Worm (Caenorhabditis elegans) whole organism, mixed stage, embryonic: ENCODE measurements around the gene Y48A6C.4.

Experiments used
- mep-1 ChIP-seq: fragments of 150-350 bp; optimal IDR thresholded peaks from 2 replicates; lab custom pipeline; 2017; ENCODE audit warnings: missing biosample characterization, missing genetic modification reagents, missing genetic modification characterization, inconsistent platforms
- unc-62 ChIP-seq: fragments of 150-350 bp; optimal IDR thresholded peaks from 2 replicates; lab custom pipeline; 2014; ENCODE audit warnings: missing biosample characterization, missing genetic modification reagents, missing genetic modification characterization

- TF ChIP-seq mep-1 = no peak
- no peak for TF ChIP-seq unc-62 (GFP tag; lab: Kevin White, UChicago)
Measured at ce11 chrIII:11157916-11158315, 38.3 kb downstream of the Y48A6C.4 start.
